Fruit fly (Drosophila melanogaster): ENCODE data around the gene CG43680.

Gene CG43680

dm6 chr3L:15034061-15034713, 19.0 kb downstream of the CG43680 start (continued):
- no peak for TF ChIP-seq salr (GFP tag; optimal IDR thresholded peaks at IDR 0.05)
- TF ChIP-seq CG31627 (GFP tag; optimal IDR thresholded peaks at IDR 0.05), result no peak
- TF ChIP-seq cyc (GFP tag; optimal IDR thresholded peaks at IDR 0.05), result no peak
- no peak for TF ChIP-seq fd85E (GFP tag; optimal IDR thresholded peaks at IDR 0.05)
- TF ChIP-seq svp (GFP tag), result peak; percentile 23
- TF ChIP-seq Ets96B (tag; optimal IDR thresholded peaks at IDR 0.05), result no peak
- TF ChIP-seq CG6854 (GFP tag; optimal IDR thresholded peaks at IDR 0.05), result no peak
- no peak for TF ChIP-seq Met (GFP tag; optimal IDR thresholded peaks at IDR 0.05)
- TF ChIP-seq CG6163 (GFP tag; IDR thresholded peaks at IDR 0.05), result no peak
- TF ChIP-seq CG8119 (GFP tag; IDR thresholded peaks at IDR 0.05), result no peak
- TF ChIP-seq Gug (GFP tag; IDR thresholded peaks at IDR 0.05), result no peak

dm6 chr3L:15031773-15032172, 21.4 kb downstream of the CG43680 start:
- TF ChIP-seq Ets96B (tag; optimal IDR thresholded peaks at IDR 0.05), result no peak
- peak; percentile 8 for TF ChIP-seq svp (GFP tag)

- TF ChIP-seq fkh (GFP tag; optimal IDR thresholded peaks at IDR 0.05), result no peak
- TF ChIP-seq CG16779 (tag; optimal IDR thresholded peaks at IDR 0.05), result no peak
- no peak for TF ChIP-seq CG10669 (GFP tag; optimal IDR thresholded peaks at IDR 0.05)
- no peak for TF ChIP-seq Gug (GFP tag; IDR thresholded peaks at IDR 0.05)
- no peak for TF ChIP-seq CG8119 (GFP tag; IDR thresholded peaks at IDR 0.05)
- TF ChIP-seq Blimp-1 (GFP tag; optimal IDR thresholded peaks at IDR 0.05), result no peak
- no peak for TF ChIP-seq CG7368 (GFP tag; optimal IDR thresholded peaks at IDR 0.05)
- no peak for TF ChIP-seq ss (GFP tag; optimal IDR thresholded peaks at IDR 0.05)
- no peak for TF ChIP-seq pdm3 (GFP tag; optimal IDR thresholded peaks at IDR 0.05)
- no peak for TF ChIP-seq CG34406 (GFP tag; optimal IDR thresholded peaks at IDR 0.05)
- no peak for TF ChIP-seq achi (GFP tag; optimal IDR thresholded peaks at IDR 0.05)
- TF ChIP-seq Lpt (GFP tag; optimal IDR thresholded peaks at IDR 0.05), result no peak
- no peak for TF ChIP-seq CG11294 (GFP tag; IDR thresholded peaks at IDR 0.05)
- TF ChIP-seq CG6792 (GFP tag; optimal IDR thresholded peaks at IDR 0.05), result no peak
- TF ChIP-seq CG6854 (GFP tag; optimal IDR thresholded peaks at IDR 0.05), result no peak
These were observed 30.0 kb downstream of the CG43680 start, which contains the start of gene CG32148 for dm6 chr3L:15023192-15023591. CG32148 (plus strand) TSS chr3L:15023492.

dm6 chr3L:15021008-15021407, 32.1 kb downstream of the CG43680 start:
- TF ChIP-seq CG31627 (GFP tag; optimal IDR thresholded peaks at IDR 0.05), result no peak
- TF ChIP-seq CG9139 (GFP tag; optimal IDR thresholded peaks at IDR 0.05), result no peak

dm6 chr3L:15013957-15014692, 39.0 kb downstream of the CG43680 start, which contains the start of gene Reck:
Reck (minus strand) TSS chr3L:15014062.
- TF ChIP-seq CG6808 (GFP tag; optimal IDR thresholded peaks at IDR 0.05) (peak; percentile 82), dsx (GFP tag; optimal IDR thresholded peaks at IDR 0.05; ENCODE audit: poor library complexity, severe bottlenecking) (peak; percentile 83), CG6276 (GFP tag; optimal IDR thresholded peaks at IDR 0.05) (peak; percentile 92), eg (GFP tag; IDR thresholded peaks at IDR 0.05) (peak; percentile 97), CG32006 (GFP tag; optimal IDR thresholded peaks at IDR 0.05) (peak; percentile 85), salr (GFP tag; optimal IDR thresholded peaks at IDR 0.05) (peak; percentile 67 to 82), CG9139 (GFP tag; optimal IDR thresholded peaks at IDR 0.05) (peak; percentile 78), pdm3 (GFP tag; optimal IDR thresholded peaks at IDR 0.05) (peak; percentile 85), fd85E (GFP tag; optimal IDR thresholded peaks at IDR 0.05) (peak; percentile 58), ss (GFP tag; optimal IDR thresholded peaks at IDR 0.05) (peak; percentile 82 to 83), net (GFP tag; optimal IDR thresholded peaks at IDR 0.05) (peak; percentile 93), CG6854 (GFP tag; optimal IDR thresholded peaks at IDR 0.05) (no peak), CG15336 (GFP tag; IDR thresholded peaks at IDR 0.05) (peak; percentile 96), esn (GFP tag; optimal IDR thresholded peaks at IDR 0.05) (peak; percentile 87), CG11902 (GFP tag; optimal IDR thresholded peaks at IDR 0.05) (peak; percentile 41), fkh (GFP tag; optimal IDR thresholded peaks at IDR 0.05) (peak; percentile 3), Smox (GFP tag; optimal IDR thresholded peaks at IDR 0.05) (peak; percentile 79), Hr4 (GFP tag; optimal IDR thresholded peaks at IDR 0.05) (peak; percentile 94), CG3919 (GFP tag; optimal IDR thresholded peaks at IDR 0.05) (peak; percentile 93), Eip75B (GFP tag; optimal IDR thresholded peaks at IDR 0.05) (peak; percentile 85), CG8119 (GFP tag; IDR thresholded peaks at IDR 0.05) (peak; percentile 96), svp (GFP tag) (peak; percentile 92), Ets21C (GFP tag; optimal IDR thresholded peaks at IDR 0.05) (peak; percentile 48), Hr39 (GFP tag; optimal IDR thresholded peaks at IDR 0.05) (peak; percentile 57), Gug (GFP tag; IDR thresholded peaks at IDR 0.05) (peak; percentile 79), CG11294 (GFP tag; IDR thresholded peaks at IDR 0.05) (peak; percentile 74), CG10669 (GFP tag; optimal IDR thresholded peaks at IDR 0.05) (peak; percentile 87)

All from whole organism, prepupa.